Fruit fly (Drosophila melanogaster) whole organism, embryonic: ENCODE measurements around the gene Ugt37A3.

Experiments used
- CG12155 ChIP-seq: fragments of 200-800 bp; sonication (Bioruptor generic); optimal IDR thresholded peaks from 3 replicates; lab custom pipeline; 2016; ENCODE audit warnings: missing biosample characterization, missing genetic modification characterization
- CG13894 ChIP-seq: fragments of 200-800 bp; sonication (Bioruptor generic); optimal IDR thresholded peaks from 3 replicates; lab custom pipeline; 2018; ENCODE audit warnings: missing biosample characterization, mild to moderate bottlenecking, missing genetic modification characterization, moderate library complexity
- CG14014 ChIP-seq: fragments of 200-800 bp; sonication (Bioruptor generic); IDR thresholded peaks from 2 replicates; pipeline ENCODE4 v1.3.6; 2022; ENCODE audit warnings: missing biosample characterization, missing genetic modification characterization
- CG14441 ChIP-seq: fragments of 200-800 bp; sonication (Bioruptor generic); IDR thresholded peaks from 2 replicates; pipeline ENCODE4 v1.3.6; 2022; ENCODE audit warnings: missing biosample characterization, missing genetic modification characterization
- CG15011 ChIP-seq: fragments of 200-800 bp; sonication (Bioruptor generic); optimal IDR thresholded peaks from 3 replicates; lab custom pipeline; 2018; ENCODE audit warnings: missing biosample characterization, mild to moderate bottlenecking, missing genetic modification characterization
- CG15514 ChIP-seq: fragments of 200-800 bp; sonication (Bioruptor generic); optimal IDR thresholded peaks from 3 replicates; lab custom pipeline; 2017; ENCODE audit warnings: missing biosample characterization, missing genetic modification characterization, mild to moderate bottlenecking, moderate library complexity, missing genetic modification reagents
- CG3065 ChIP-seq: fragments of 200-800 bp; sonication (Bioruptor generic); optimal IDR thresholded peaks from 2 replicates; lab custom pipeline; 2016; ENCODE audit warnings: missing biosample characterization, missing genetic modification characterization
- CG3407 ChIP-seq: fragments of 200-800 bp; sonication (Bioruptor generic); optimal IDR thresholded peaks from 2 replicates; lab custom pipeline; 2018; ENCODE audit warnings: missing biosample characterization, mild to moderate bottlenecking, missing genetic modification characterization
- CG3847 ChIP-seq: fragments of 200-800 bp; sonication (Bioruptor generic); IDR thresholded peaks from 2 replicates; pipeline ENCODE4 v1.3.6; 2022; ENCODE audit warnings: missing biosample characterization, missing genetic modification characterization
- CG4617 ChIP-seq: fragments of 200-800 bp; sonication (Bioruptor generic); optimal IDR thresholded peaks from 3 replicates; lab custom pipeline; 2016; ENCODE audit warnings: missing biosample characterization, missing genetic modification characterization, borderline replicate concordance
- CG4707 ChIP-seq: fragments of 200-800 bp; sonication (Bioruptor generic); optimal IDR thresholded peaks from 2 replicates; lab custom pipeline; 2018; ENCODE audit warnings: missing biosample characterization, mild to moderate bottlenecking, missing genetic modification characterization, moderate library complexity
- CG6689 ChIP-seq: fragments of 200-800 bp; sonication (Bioruptor generic); IDR thresholded peaks from 2 replicates; pipeline ENCODE4 v1.3.6; 2022; ENCODE audit warnings: missing biosample characterization, missing genetic modification characterization
- CG7928 ChIP-seq: fragments of 200-800 bp; sonication (Bioruptor generic); optimal IDR thresholded peaks from 2 replicates; lab custom pipeline; 2017; ENCODE audit warnings: missing biosample characterization, mild to moderate bottlenecking, missing genetic modification characterization
- Chrac-16 ChIP-seq: fragments of 200-800 bp; sonication (Bioruptor generic); optimal IDR thresholded peaks from 3 replicates; lab custom pipeline; 2016; ENCODE audit warnings: missing biosample characterization, missing genetic modification characterization
- CrebB ChIP-seq: fragments of 200-800 bp; sonication (Bioruptor generic); optimal IDR thresholded peaks from 3 replicates; lab custom pipeline; 2018; ENCODE audit warnings: missing biosample characterization, mild to moderate bottlenecking, missing genetic modification characterization
- D19A ChIP-seq: fragments of 200-800 bp; optimal IDR thresholded peaks from 3 replicates; lab custom pipeline; 2019; ENCODE audit warnings: missing biosample characterization, mild to moderate bottlenecking, missing genetic modification characterization, moderate library complexity
- Gug ChIP-seq: fragments of 200-800 bp; sonication (Bioruptor generic); IDR thresholded peaks from 4 replicates; pipeline ENCODE4 v1.3.6; 2022; ENCODE audit warnings: missing biosample characterization, missing genetic modification characterization
- H15 ChIP-seq: fragments of 200-800 bp; sonication (Bioruptor generic); IDR thresholded peaks from 3 replicates; pipeline ENCODE4 v1.3.6; 2022; ENCODE audit warnings: missing biosample characterization, missing genetic modification characterization
- HLH54F ChIP-seq: fragments of 200-800 bp; sonication (Bioruptor generic); optimal IDR thresholded peaks from 3 replicates; lab custom pipeline; 2016; ENCODE audit warnings: missing biosample characterization, missing genetic modification characterization
- Hand ChIP-seq: fragments of 200-800 bp; sonication (Bioruptor generic); optimal IDR thresholded peaks from 2 replicates; lab custom pipeline; 2017; ENCODE audit warnings: mild to moderate bottlenecking, missing biosample characterization, missing genetic modification reagents, missing genetic modification characterization
- Hr51 ChIP-seq, 2 experiments: fragments of 200-800 bp; sonication (Bioruptor generic); optimal IDR thresholded peaks; 2 replicates in 1 of 2; 3 replicates in 1 of 2; lab custom pipeline; 2016 to 2018; ENCODE audit warnings: missing biosample characterization in 2 of 2, missing genetic modification characterization in 2 of 2, mild to moderate bottlenecking in 1 of 2, moderate library complexity in 1 of 2
- Jarid2 ChIP-seq: fragments of 200-800 bp; sonication (Bioruptor generic); optimal IDR thresholded peaks from 3 replicates; lab custom pipeline; 2017; ENCODE audit warnings: mild to moderate bottlenecking, missing biosample characterization, missing genetic modification reagents, missing genetic modification characterization
- Lhr ChIP-seq: fragments of 200-800 bp; sonication (Bioruptor generic); optimal IDR thresholded peaks from 3 replicates; lab custom pipeline; 2017; ENCODE audit warnings: mild to moderate bottlenecking, missing biosample characterization, missing genetic modification reagents, missing genetic modification characterization
- NC2β ChIP-seq: fragments of 200-800 bp; sonication (Bioruptor generic); optimal IDR thresholded peaks from 2 replicates; lab custom pipeline; 2016; ENCODE audit warnings: missing biosample characterization, missing genetic modification characterization
- Neu2 ChIP-seq: fragments of 200-800 bp; sonication (Bioruptor generic); optimal IDR thresholded peaks from 3 replicates; lab custom pipeline; 2016; ENCODE audit warnings: missing biosample characterization, missing genetic modification characterization, borderline replicate concordance
- Sin3A ChIP-seq: fragments of >200 bp; optimal IDR thresholded peaks from 2 replicates; lab custom pipeline; 2018
- Trl ChIP-seq, 3 experiments: fragments of >200 bp in 2 of 3; fragments of 200-800 bp in 1 of 3; sonication (Bioruptor generic) in 1 of 3; optimal IDR thresholded peaks; 2 replicates in 1 of 3; 3 replicates in 2 of 3; lab custom pipeline; 2016 to 2017; ENCODE audit warnings: missing biosample characterization in 1 of 3, missing genetic modification characterization in 1 of 3
- az2 ChIP-seq: fragments of 200-800 bp; sonication (Bioruptor generic); optimal IDR thresholded peaks from 3 replicates; lab custom pipeline; 2016; ENCODE audit warnings: missing biosample characterization, missing genetic modification characterization
- croc ChIP-seq: fragments of 200-800 bp; sonication (Bioruptor generic); conservative IDR thresholded peaks from 3 replicates; pipeline ENCODE4 v1.3.6; 2022; ENCODE audit warnings: missing biosample characterization, missing genetic modification characterization
- cwo ChIP-seq: fragments of 200-800 bp; sonication (Bioruptor generic); optimal IDR thresholded peaks from 3 replicates; lab custom pipeline; 2017; ENCODE audit warnings: missing biosample characterization, missing genetic modification characterization, mild to moderate bottlenecking, moderate library complexity, missing genetic modification reagents
- esg ChIP-seq: fragments of 200-800 bp; sonication (Bioruptor generic); conservative IDR thresholded peaks from 2 replicates; pipeline ENCODE4 v1.3.6; 2022; ENCODE audit warnings: missing biosample characterization, missing genetic modification characterization
- gem ChIP-seq: fragments of 200-800 bp; sonication (Bioruptor generic); optimal IDR thresholded peaks from 2 replicates; lab custom pipeline; 2019; ENCODE audit warnings: missing biosample characterization, mild to moderate bottlenecking, missing genetic modification characterization, moderate library complexity
- lola ChIP-seq, 3 experiments: fragments of >200 bp in 2 of 3; fragments of 200-800 bp in 1 of 3; sonication (Bioruptor generic) in 1 of 3; optimal IDR thresholded peaks; 2 replicates each; lab custom pipeline; 2017 to 2019; ENCODE audit warnings: missing biosample characterization in 3 of 3, missing genetic modification characterization in 3 of 3, mild to moderate bottlenecking in 1 of 3, moderate library complexity in 1 of 3
- maf-S ChIP-seq: fragments of 200-800 bp; sonication (Bioruptor generic); optimal IDR thresholded peaks from 2 replicates; lab custom pipeline; 2016; ENCODE audit warnings: missing biosample characterization, missing genetic modification characterization
- nau ChIP-seq: fragments of 200-800 bp; sonication (Bioruptor generic); optimal IDR thresholded peaks from 3 replicates; lab custom pipeline; 2017; ENCODE audit warnings: missing biosample characterization, mild to moderate bottlenecking, missing genetic modification characterization, missing genetic modification reagents
- nmo ChIP-seq: fragments of 200-800 bp; sonication (Bioruptor generic); optimal IDR thresholded peaks from 2 replicates; lab custom pipeline; 2018; ENCODE audit warnings: missing biosample characterization, mild to moderate bottlenecking, missing genetic modification characterization, moderate library complexity
- nom ChIP-seq: fragments of 200-800 bp; sonication (Bioruptor generic); optimal IDR thresholded peaks from 2 replicates; lab custom pipeline; 2017; ENCODE audit warnings: missing biosample characterization, missing genetic modification characterization, mild to moderate bottlenecking, moderate library complexity, missing genetic modification reagents
- oc ChIP-seq: fragments of 200-800 bp; sonication (Bioruptor generic); optimal IDR thresholded peaks from 2 replicates; lab custom pipeline; 2018; ENCODE audit warnings: missing biosample characterization, mild to moderate bottlenecking, missing genetic modification characterization, moderate library complexity
- pfk ChIP-seq: fragments of 200-800 bp; sonication (Bioruptor generic); optimal IDR thresholded peaks from 2 replicates; lab custom pipeline; 2018; ENCODE audit warnings: missing biosample characterization, mild to moderate bottlenecking, missing genetic modification characterization, moderate library complexity
- repo ChIP-seq: fragments of 200-800 bp; sonication (Bioruptor generic); optimal IDR thresholded peaks from 2 replicates; lab custom pipeline; 2016; ENCODE audit warnings: missing biosample characterization, missing genetic modification characterization
- rib ChIP-seq: fragments of 200-800 bp; sonication (Bioruptor generic); IDR thresholded peaks from 2 replicates; pipeline ENCODE4 v1.3.6; 2022; ENCODE audit warnings: missing biosample characterization, missing genetic modification characterization
- sens ChIP-seq: fragments of 200-800 bp; sonication (Bioruptor generic); peaks from one replicate; lab custom pipeline; 2016; ENCODE audit warnings: missing biosample characterization, missing genetic modification characterization
- stwl ChIP-seq: fragments of 200-800 bp; sonication (Bioruptor generic); optimal IDR thresholded peaks from 3 replicates; lab custom pipeline; 2018; ENCODE audit warnings: missing biosample characterization, mild to moderate bottlenecking, missing genetic modification characterization, moderate library complexity
- tio ChIP-seq: fragments of 200-800 bp; sonication (Bioruptor generic); optimal IDR thresholded peaks from 2 replicates; lab custom pipeline; 2017; ENCODE audit warnings: missing biosample characterization, missing genetic modification characterization, inconsistent platforms
- ttk ChIP-seq: fragments of 200-800 bp; sonication (Bioruptor generic); IDR thresholded peaks from 2 replicates; pipeline ENCODE4 v2.1.2; 2022; ENCODE audit warnings: missing biosample characterization, missing genetic modification characterization
- vvl ChIP-seq: fragments of 200-800 bp; sonication (Bioruptor generic); IDR thresholded peaks from 2 replicates; pipeline ENCODE4 v1.3.6; 2022; ENCODE audit warnings: missing biosample characterization, missing genetic modification characterization
- wdn ChIP-seq: fragments of 200-800 bp; sonication (Bioruptor generic); IDR thresholded peaks from 2 replicates; pipeline ENCODE4 v1.3.6; 2022; ENCODE audit warnings: missing biosample characterization, missing genetic modification characterization

Gene Ugt37A3

dm6 chr3R:12717588-12718535 is 25.6 kb downstream of the Ugt37A3 start (continued):
- TF ChIP-seq HLH54F (GFP tag; lab: Kevin White, UChicago) (peak; percentile 38), rib (peak; percentile 27), CG4707 (GFP tag; lab: Kevin White, UChicago) (no peak), H15 (GFP tag; lab: Robert Waterston, UW) (peak; percentile 60; the same call in 1 of the 3 replicates), az2 (GFP tag; lab: Kevin White, UChicago) (peak; percentile 20), vvl (peak; percentile 74), CG15514 (peak; percentile 31), nmo (GFP tag; lab: Kevin White, UChicago) (peak; percentile 28), CG3407 (GFP tag; lab: Kevin White, UChicago) (peak; percentile 12), wdn (GFP tag; lab: Robert Waterston, UW) (peak; percentile 68; the same call in 1 of the 2 replicates), CG4617 (GFP tag; lab: Kevin White, UChicago) (peak; percentile 14), Hand (peak; percentile 54), CrebB (tag; lab: Kevin White, UChicago) (no peak), Lhr (GFP tag; lab: Kevin White, UChicago) (no peak), Chrac-16 (no peak), esg (GFP tag; lab: Robert Waterston, UW) (peak; percentile 31; the same call in 1 of the 2 replicates), cwo (GFP tag; lab: Kevin White, UChicago) (peak; percentile 51), CG6689 (peak; percentile 42; the same call in 1 of the 2 replicates), Jarid2 (peak; percentile 20), NC2β (GFP tag; lab: Kevin White, UChicago) (peak; percentile 39), CG15011 (GFP tag; lab: Kevin White, UChicago) (peak; percentile 39), ttk (GFP tag; lab: Robert Waterston, UW) (peak; percentile 53; the same call in 1 of the 2 replicates), CG13894 (tag; lab: Kevin White, UChicago) (peak; percentile 40), Hr51 (GFP tag; optimal IDR thresholded peaks at IDR 0.05; lab: Kevin White, UChicago) (peak; percentile 47 to 67), Sin3A (no peak), Gug (GFP tag; lab: Robert Waterston, UW) (peak; percentile 29; the same call in 2 of the 4 replicates), nau (GFP tag; lab: Kevin White, UChicago) (peak; percentile 3), repo (GFP tag; lab: Kevin White, UChicago) (no peak), oc (no peak), pfk (GFP tag; lab: Kevin White, UChicago) (no peak), Neu2 (GFP tag; lab: Kevin White, UChicago) (no peak), sens (peak; percentile 92), croc (GFP tag; lab: Robert Waterston, UW) (0 out of 3 replicates have a peak, but pooled peaks have one; percentile 32), stwl (tag; lab: Kevin White, UChicago) (no peak), maf-S (GFP tag; lab: Kevin White, UChicago) (peak; percentile 42), CG3065 (GFP tag; lab: Kevin White, UChicago) (no peak), CG12155 (GFP tag; lab: Kevin White, UChicago) (peak; percentile 41), CG14441 (GFP tag; lab: Robert Waterston, UW) (peak; percentile 72), lola (GFP tag; optimal IDR thresholded peaks at IDR 0.05; lab: Kevin White, UChicago) (no peak), CG14014 (GFP tag; lab: Robert Waterston, UW) (peak; percentile 66), gem (tag; lab: Kevin White, UChicago) (peak; percentile 68), tio (peak; percentile 22), CG7928 (GFP tag; lab: Kevin White, UChicago) (no peak), CG3847 (GFP tag; lab: Robert Waterston, UW) (peak; percentile 56), nom (GFP tag; lab: Kevin White, UChicago) (peak; percentile 33), Trl (optimal IDR thresholded peaks at IDR 0.05; lab: Kevin White, UChicago) (peak; percentile 44 to 68), Trl (GFP tag; optimal IDR thresholded peaks at IDR 0.05; lab: Kevin White, UChicago) (peak; percentile 30), D19A (tag; lab: Kevin White, UChicago) (no peak)
